Worm (Caenorhabditis elegans) whole organism, L2 larva: ENCODE data around the gene B0250.18.
A peak's percentile ranks its signal among the peaks of the same experiment; 100 is the strongest.

Experiments used
- C34F6.9 ChIP-seq: fragments of 150-350 bp; optimal IDR thresholded peaks from 2 replicates; lab custom pipeline; 2014; ENCODE audit warnings: missing biosample characterization, missing genetic modification characterization
- F13H6.1 ChIP-seq: sonication (generic microtip); optimal IDR thresholded peaks from 2 replicates; lab custom pipeline; 2016; ENCODE audit warnings: missing genetic modification characterization, missing compliant biosample characterization
- ZK546.5 ChIP-seq: sonication (generic microtip); optimal IDR thresholded peaks from 2 replicates; lab custom pipeline; 2017; ENCODE audit warnings: missing biosample characterization, missing genetic modification characterization
- alr-1 ChIP-seq: fragments of 150-350 bp; optimal IDR thresholded peaks from 2 replicates; lab custom pipeline; 2014; ENCODE audit warnings: missing biosample characterization, missing genetic modification characterization
- ama-1 ChIP-seq: fragments of 150-350 bp; optimal IDR thresholded peaks from 2 replicates; lab custom pipeline; 2018; ENCODE audit warnings: inconsistent platforms
- blmp-1 ChIP-seq: sonication (generic microtip); optimal IDR thresholded peaks from 2 replicates; lab custom pipeline; 2017; ENCODE audit warnings: missing genetic modification characterization, mild to moderate bottlenecking, missing compliant biosample characterization, antibody characterized with exemption, moderate library complexity; ENCODE audit not compliant: insufficient read depth
- ceh-16 ChIP-seq: fragments of 150-350 bp; optimal IDR thresholded peaks from 2 replicates; lab custom pipeline; 2014; ENCODE audit warnings: missing biosample characterization, missing genetic modification characterization
- crh-2 ChIP-seq: sonication (generic microtip); optimal IDR thresholded peaks from 2 replicates; lab custom pipeline; 2017; ENCODE audit warnings: missing biosample characterization, missing genetic modification characterization
- egl-27 ChIP-seq: sonication (generic microtip); optimal IDR thresholded peaks from 3 replicates; lab custom pipeline; 2017; ENCODE audit warnings: missing biosample characterization, missing genetic modification reagents, missing genetic modification characterization
- elt-1 ChIP-seq: fragments of 150-350 bp; optimal IDR thresholded peaks from 2 replicates; lab custom pipeline; 2014; ENCODE audit warnings: missing biosample characterization, missing genetic modification characterization
- gmeb-1 ChIP-seq: fragments of 150-350 bp; optimal IDR thresholded peaks from 2 replicates; lab custom pipeline; 2014; ENCODE audit warnings: missing biosample characterization, missing genetic modification characterization
- lin-11 ChIP-seq: fragments of 150-350 bp; sonication (generic microtip); optimal IDR thresholded peaks from 2 replicates; lab custom pipeline; 2014; ENCODE audit warnings: missing biosample characterization, missing genetic modification characterization, inconsistent platforms, mixed read lengths
- lin-39 ChIP-seq: fragments of 150-350 bp; optimal IDR thresholded peaks from 2 replicates; lab custom pipeline; 2014; ENCODE audit warnings: missing biosample characterization, missing genetic modification reagents, missing genetic modification characterization
- lsy-2 ChIP-seq, 2 experiments: fragments of 150-350 bp in 1 of 2; sonication (generic microtip) in 1 of 2; optimal IDR thresholded peaks; 2 replicates each; lab custom pipeline; 2014 to 2017; ENCODE audit warnings: missing biosample characterization in 2 of 2, missing genetic modification characterization in 2 of 2
- mbf-1 ChIP-seq: sonication (generic microtip); optimal IDR thresholded peaks from 2 replicates; lab custom pipeline; 2017; ENCODE audit warnings: missing biosample characterization, missing genetic modification characterization
- mdl-1 ChIP-seq, 2 experiments: fragments of 150-350 bp in 1 of 2; sonication (generic microtip) in 1 of 2; optimal IDR thresholded peaks; 2 replicates each; lab custom pipeline; 2017; ENCODE audit warnings: missing biosample characterization in 2 of 2, missing genetic modification characterization in 2 of 2
- nhr-10 ChIP-seq: sonication (generic microtip); optimal IDR thresholded peaks from 2 replicates; lab custom pipeline; 2017; ENCODE audit warnings: missing biosample characterization, missing genetic modification characterization
- nhr-12 ChIP-seq: fragments of 150-350 bp; optimal IDR thresholded peaks from 2 replicates; lab custom pipeline; 2014; ENCODE audit warnings: missing biosample characterization, missing genetic modification characterization
- nhr-129 ChIP-seq: fragments of 150-350 bp; optimal IDR thresholded peaks from 2 replicates; lab custom pipeline; 2014; ENCODE audit warnings: missing biosample characterization, missing genetic modification characterization
- nhr-21 ChIP-seq: fragments of 150-350 bp; optimal IDR thresholded peaks from 2 replicates; lab custom pipeline; 2014; ENCODE audit warnings: missing biosample characterization, missing genetic modification characterization
- nhr-25 ChIP-seq: fragments of 150-350 bp; sonication (generic microtip); optimal IDR thresholded peaks from 3 replicates; lab custom pipeline; 2014; ENCODE audit warnings: missing biosample characterization, missing genetic modification characterization
- nhr-6 ChIP-seq: fragments of 150-350 bp; optimal IDR thresholded peaks from 2 replicates; lab custom pipeline; 2014; ENCODE audit warnings: missing biosample characterization, missing genetic modification characterization
- nhr-77 ChIP-seq: fragments of 150-350 bp; optimal IDR thresholded peaks from 2 replicates; lab custom pipeline; 2014; ENCODE audit warnings: missing biosample characterization, missing genetic modification characterization
- peb-1 ChIP-seq: fragments of 150-350 bp; optimal IDR thresholded peaks from 2 replicates; lab custom pipeline; 2014; ENCODE audit warnings: missing biosample characterization, missing genetic modification characterization
- skn-1 ChIP-seq: sonication (generic microtip); optimal IDR thresholded peaks from 2 replicates; lab custom pipeline; 2017; ENCODE audit warnings: missing biosample characterization, missing genetic modification characterization
- sma-3 ChIP-seq: sonication (generic microtip); optimal IDR thresholded peaks from 2 replicates; lab custom pipeline; 2016; ENCODE audit warnings: missing genetic modification reagents, missing genetic modification characterization, missing compliant biosample characterization
- snpc-4 ChIP-seq: fragments of 150-350 bp; optimal IDR thresholded peaks from 2 replicates; lab custom pipeline; 2014; ENCODE audit warnings: missing biosample characterization, missing genetic modification characterization
- unc-55 ChIP-seq: fragments of 150-350 bp; sonication (generic microtip); optimal IDR thresholded peaks from 3 replicates; lab custom pipeline; 2014; ENCODE audit warnings: missing biosample characterization, missing genetic modification reagents, missing genetic modification characterization
- unc-62 ChIP-seq: fragments of 150-350 bp; optimal IDR thresholded peaks from 2 replicates; lab custom pipeline; 2014; ENCODE audit warnings: missing biosample characterization, missing genetic modification reagents, missing genetic modification characterization
- zag-1 ChIP-seq: fragments of 150-350 bp; optimal IDR thresholded peaks from 2 replicates; lab custom pipeline; 2014; ENCODE audit warnings: missing biosample characterization, missing genetic modification characterization
- ztf-1 ChIP-seq: fragments of 200-800 bp; sonication (Bioruptor generic); conservative IDR thresholded peaks from 2 replicates; pipeline ENCODE4 v1.3.6; 2022; ENCODE audit warnings: missing genetic modification characterization, missing compliant biosample characterization
- ztf-4 ChIP-seq: fragments of 150-350 bp; optimal IDR thresholded peaks from 2 replicates; lab custom pipeline; 2014; ENCODE audit warnings: missing biosample characterization, missing genetic modification characterization

B0250.18 gene

DNA sequence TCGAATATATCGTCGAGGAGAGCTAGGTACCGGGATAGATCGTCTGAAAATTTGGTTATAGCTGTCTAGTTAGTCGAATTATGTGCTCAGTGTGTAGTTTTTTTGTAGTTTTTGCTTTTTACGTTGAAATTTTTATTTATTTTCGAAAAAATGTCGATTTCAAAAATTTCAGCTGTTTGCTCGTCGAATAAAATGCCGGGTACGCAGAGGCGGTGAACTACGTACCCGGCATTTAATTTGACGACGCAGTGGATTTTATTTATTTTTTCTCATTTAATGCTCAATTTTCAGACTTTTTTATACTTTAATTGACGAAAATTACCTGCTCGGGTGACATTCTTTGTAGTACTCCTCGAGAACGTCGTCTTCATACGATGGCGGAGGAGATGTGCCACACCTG, 16.3 kb upstream of the B0250.18 start:
- TF ChIP-seq unc-55 (peak; percentile 26), snpc-4 (tag; lab: Kevin White, UChicago) (no peak), ama-1 (lab: Kevin White, UChicago) (no peak), C34F6.9 (tag; lab: Kevin White, UChicago) (peak; percentile 5), nhr-77 (tag; lab: Kevin White, UChicago) (no peak), skn-1 (tag; lab: Kevin White, UChicago) (no peak), lsy-2 (tag; optimal IDR thresholded peaks at IDR 0.05; lab: Kevin White, UChicago) (peak in 1 of 2 experiments; percentile 59)
- TF ChIP-seq, all 48 proteins: peak for 3

DNA sequence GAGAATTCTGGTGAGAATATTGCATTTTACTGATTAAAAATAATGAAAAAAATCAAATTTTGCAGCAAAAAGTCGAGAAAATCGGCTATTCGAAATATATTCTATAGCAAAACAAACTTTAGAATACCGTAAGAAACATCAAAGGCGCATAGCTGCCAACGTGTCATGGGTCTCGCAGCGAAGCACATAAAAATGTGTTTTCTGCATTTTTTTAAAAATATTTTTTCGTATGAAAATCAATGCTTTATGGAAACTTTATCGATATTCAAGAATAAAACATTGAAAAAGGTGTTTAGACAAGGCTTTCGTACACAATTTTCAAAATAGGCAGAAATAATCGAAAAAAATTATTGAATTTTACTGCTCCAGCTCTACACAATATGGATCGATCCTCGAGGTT, 15.8 kb upstream of the B0250.18 start:
- no peak for TF ChIP-seq gmeb-1 (tag; lab: Kevin White, UChicago)
- no peak for TF ChIP-seq mdl-1 (tag; optimal IDR thresholded peaks at IDR 0.05; lab: Kevin White, UChicago)
- no peak for TF ChIP-seq crh-2 (tag; lab: Kevin White, UChicago)
- TF ChIP-seq elt-1 (tag; lab: Kevin White, UChicago), result no peak
- TF ChIP-seq nhr-129 (tag; lab: Kevin White, UChicago), result no peak
- no peak for TF ChIP-seq mbf-1 (tag; lab: Kevin White, UChicago)
- TF ChIP-seq ztf-1, result no peak
- TF ChIP-seq lin-39 (tag; lab: Kevin White, UChicago), result no peak
- no peak for TF ChIP-seq skn-1 (tag; lab: Kevin White, UChicago)
- no peak for TF ChIP-seq alr-1
- TF ChIP-seq ZK546.5, result no peak
- no peak for TF ChIP-seq egl-27 (tag; lab: Kevin White, UChicago)
- TF ChIP-seq sma-3 (GFP tag; lab: Kevin White, UChicago), result no peak

DNA sequence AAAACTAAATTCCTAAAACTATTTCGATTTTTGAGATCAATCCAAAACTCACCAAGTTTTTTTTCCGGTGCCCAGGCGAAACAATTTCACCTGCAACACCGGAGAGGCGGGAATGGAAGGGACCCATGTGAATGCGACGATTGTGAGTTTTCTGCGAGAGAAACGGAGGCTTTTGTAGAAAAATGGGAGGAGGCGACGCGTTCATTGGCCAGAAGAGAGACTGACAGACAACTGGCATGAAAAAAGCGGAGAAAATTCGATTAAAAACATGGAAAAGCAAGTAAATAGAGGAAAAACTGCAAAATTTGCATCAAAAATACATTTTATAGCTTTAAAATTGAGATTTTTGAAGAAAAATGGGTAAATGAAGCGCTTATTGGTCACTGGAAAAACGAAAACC, 15.1 kb upstream of the B0250.18 start, which contains the start of gene B0250.7:
Gene B0250.7, minus strand, starts transcription at position 232 of the 400 bp plus-strand sequence.
- TF ChIP-seq lin-11 (tag; lab: Kevin White, UChicago) (no peak), unc-62 (GFP tag; lab: Kevin White, UChicago) (no peak), lsy-2 (tag; optimal IDR thresholded peaks at IDR 0.05; lab: Kevin White, UChicago) (peak in 1 of 2 experiments; percentile 19)

DNA sequence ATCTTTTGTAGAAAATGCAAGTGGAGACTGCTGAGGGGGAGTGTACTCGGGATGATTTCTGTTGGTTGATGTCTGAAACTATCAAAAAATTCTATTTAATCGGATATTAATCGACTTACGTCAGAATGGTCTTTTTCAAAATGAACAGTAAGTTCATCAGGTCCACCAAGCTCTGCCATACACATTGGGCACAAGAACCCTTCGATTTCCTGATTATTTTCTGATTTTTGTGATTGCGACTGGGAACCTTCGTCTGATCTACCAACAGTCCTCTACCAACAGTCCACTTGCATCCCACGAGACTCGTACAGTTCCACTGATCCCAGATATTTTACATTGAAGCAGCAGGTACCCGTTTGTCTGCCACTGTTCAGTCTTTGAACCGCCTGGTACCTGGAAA, 14.3 kb upstream of the B0250.18 start:
- TF ChIP-seq nhr-10 (tag; lab: Kevin White, UChicago) (no peak), nhr-6 (tag; lab: Kevin White, UChicago) (no peak), nhr-21 (tag; lab: Kevin White, UChicago) (no peak), ztf-4 (tag; lab: Kevin White, UChicago) (no peak), mdl-1 (tag; optimal IDR thresholded peaks at IDR 0.05; lab: Kevin White, UChicago) (no peak), gmeb-1 (tag; lab: Kevin White, UChicago) (no peak), skn-1 (tag; lab: Kevin White, UChicago) (no peak), lsy-2 (tag; optimal IDR thresholded peaks at IDR 0.05; lab: Kevin White, UChicago) (no peak), F13H6.1 (tag; lab: Kevin White, UChicago) (no peak)

DNA sequence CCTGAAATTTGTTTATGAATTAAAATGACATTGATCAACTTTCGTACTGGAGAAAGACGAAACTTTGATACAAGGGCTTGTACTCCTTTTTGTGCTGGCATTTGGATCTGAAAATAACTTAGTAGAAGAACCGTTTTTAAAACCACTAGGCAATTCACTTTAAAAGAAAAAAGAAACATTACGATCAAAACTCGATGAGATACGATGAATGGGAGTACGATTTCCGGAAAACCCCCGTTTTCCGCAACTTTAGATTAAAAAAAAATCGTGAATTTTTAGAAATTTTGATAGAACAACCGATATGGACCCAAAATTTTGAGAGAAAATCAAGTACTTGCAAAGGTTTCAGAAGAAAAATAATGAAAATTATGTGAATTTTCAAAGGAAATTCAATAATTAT, 9.7 kb upstream of the B0250.18 start, which contains the start of gene B0250.8:
Gene B0250.8, minus strand, starts transcription at position 101 of the 400 bp plus-strand sequence.
- no peak for TF ChIP-seq nhr-10 (tag; lab: Kevin White, UChicago)
- no peak for TF ChIP-seq elt-1 (tag; lab: Kevin White, UChicago)
- TF ChIP-seq mbf-1 (tag; lab: Kevin White, UChicago), result no peak
- no peak for TF ChIP-seq blmp-1 (tag; lab: Kevin White, UChicago)
- no peak for TF ChIP-seq gmeb-1 (tag; lab: Kevin White, UChicago)
- TF ChIP-seq nhr-77 (tag; lab: Kevin White, UChicago), result no peak
- no peak for TF ChIP-seq skn-1 (tag; lab: Kevin White, UChicago)
- TF ChIP-seq, all 48 proteins: peak for 0

DNA sequence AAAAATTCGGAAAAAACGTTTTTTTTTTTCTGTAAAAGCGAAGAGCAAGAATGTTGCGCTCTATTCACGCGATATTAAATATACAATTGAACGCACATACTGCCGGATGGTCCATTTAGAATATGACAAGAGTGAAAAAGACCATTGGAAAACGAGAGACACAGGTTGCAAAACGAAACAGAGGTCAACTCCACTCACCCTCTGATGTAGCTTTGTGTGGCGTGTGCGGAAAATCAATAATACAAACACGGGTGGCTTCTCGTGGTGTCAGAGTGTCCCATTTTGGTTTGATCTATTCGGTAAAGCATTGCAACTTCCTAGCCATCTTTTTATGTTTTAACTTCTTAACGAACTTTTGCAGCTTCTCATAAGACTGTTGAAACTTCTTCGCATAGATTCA, 4.1 kb upstream of the B0250.18 start:
- no peak for TF ChIP-seq nhr-77 (tag; lab: Kevin White, UChicago)
- no peak for TF ChIP-seq crh-2 (tag; lab: Kevin White, UChicago)
- TF ChIP-seq lsy-2 (tag; optimal IDR thresholded peaks at IDR 0.05; lab: Kevin White, UChicago), result no peak
- no peak for TF ChIP-seq alr-1
- no peak for TF ChIP-seq gmeb-1 (tag; lab: Kevin White, UChicago)
- no peak for TF ChIP-seq nhr-21 (tag; lab: Kevin White, UChicago)
- TF ChIP-seq ztf-1, result no peak
- TF ChIP-seq ZK546.5, result no peak
- TF ChIP-seq peb-1 (tag; lab: Kevin White, UChicago), result no peak
- no peak for TF ChIP-seq zag-1 (tag; lab: Kevin White, UChicago)
- TF ChIP-seq egl-27 (tag; lab: Kevin White, UChicago), result no peak
- no peak for TF ChIP-seq F13H6.1 (tag; lab: Kevin White, UChicago)
- no peak for TF ChIP-seq nhr-12
- no peak for TF ChIP-seq nhr-25 (tag; lab: Kevin White, UChicago)
- TF ChIP-seq ceh-16 (tag; lab: Kevin White, UChicago), result no peak
